Worm (Caenorhabditis elegans): ENCODE results near the gene Y82E9BL.6.
"Not testable (repeated sequence)": the region's sequence is repeated elsewhere in the genome, so short reads cannot be mapped to it uniquely, and the experiment has no call there.

Y82E9BL.6 gene

ce11 chrIII:1345694-1346093, at the start of gene Y82E9BL.6:
Y82E9BL.6 (minus strand) TSS chrIII:1345794.
- TF ChIP-seq W03F9.2 (tag; optimal IDR thresholded peaks at IDR 0.05), result no peak
- TF ChIP-seq him-1 (tag; optimal IDR thresholded peaks at IDR 0.05), result no peak
- TF ChIP-seq dao-5 (tag; optimal IDR thresholded peaks at IDR 0.05), result no peak

DNA sequence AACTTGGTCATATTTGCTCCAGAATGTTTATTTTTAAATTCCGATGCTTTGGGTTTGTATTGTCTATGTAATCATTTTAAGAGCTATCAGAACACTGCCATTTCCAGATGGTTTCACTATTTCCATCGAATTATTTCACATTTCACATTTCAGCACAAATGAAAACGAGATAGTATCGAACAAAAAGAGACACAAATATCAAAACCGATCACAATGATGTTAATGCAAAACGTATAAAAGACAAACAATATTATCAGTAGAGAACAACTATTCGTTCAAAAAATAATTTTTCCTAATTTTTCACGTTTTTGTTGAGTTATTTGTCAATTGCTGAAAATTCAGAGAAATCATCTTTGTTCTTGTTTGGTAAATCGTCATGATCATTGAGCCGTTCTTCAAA, 49.8 kb upstream of the Y82E9BL.6 start:
- TF ChIP-seq him-1 (tag; optimal IDR thresholded peaks at IDR 0.05), result no peak
- no peak for TF ChIP-seq W03F9.2 (tag; optimal IDR thresholded peaks at IDR 0.05)
- TF ChIP-seq dao-5 (tag; optimal IDR thresholded peaks at IDR 0.05), result no peak

- TF ChIP-seq him-1 (tag; optimal IDR thresholded peaks at IDR 0.05), result no peak
- no peak for TF ChIP-seq W03F9.2 (tag; optimal IDR thresholded peaks at IDR 0.05)
- no peak for TF ChIP-seq dao-5 (tag; optimal IDR thresholded peaks at IDR 0.05)
Observed at ce11 chrIII:1392763-1393162, 47.2 kb upstream of the Y82E9BL.6 start.

DNA sequence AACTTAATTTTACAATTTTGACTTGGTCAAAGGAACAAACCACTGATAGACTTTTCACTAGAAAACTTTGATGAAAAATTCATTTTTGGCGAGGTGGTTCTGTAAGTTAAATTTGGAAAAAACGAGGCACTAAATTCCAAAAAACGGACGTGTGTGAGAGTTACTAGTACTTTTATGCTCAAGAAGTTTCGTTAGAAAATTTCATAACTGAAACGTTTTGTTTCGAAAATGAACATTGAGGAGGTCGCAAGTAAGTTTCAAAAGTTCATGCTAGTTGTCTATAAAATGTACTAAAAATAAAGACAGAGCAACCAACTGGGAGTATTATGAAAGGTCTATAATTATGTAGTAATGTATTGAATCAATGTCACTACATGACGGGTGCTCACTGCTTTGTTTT, 46.2 kb upstream of the Y82E9BL.6 start, which contains the start of gene pals-17:
pals-17 (minus strand) TSS at position 101 of the 400 bp plus-strand sequence.
- TF ChIP-seq dao-5 (tag; optimal IDR thresholded peaks at IDR 0.05) (no peak), W03F9.2 (tag; optimal IDR thresholded peaks at IDR 0.05) (no peak), him-1 (tag; optimal IDR thresholded peaks at IDR 0.05) (no peak)

- TF ChIP-seq dao-5 (tag; optimal IDR thresholded peaks at IDR 0.05) (no peak), him-1 (tag; optimal IDR thresholded peaks at IDR 0.05) (no peak), W03F9.2 (tag; optimal IDR thresholded peaks at IDR 0.05) (no peak)
Observed at ce11 chrIII:1389988-1390387, 44.4 kb upstream of the Y82E9BL.6 start.

DNA sequence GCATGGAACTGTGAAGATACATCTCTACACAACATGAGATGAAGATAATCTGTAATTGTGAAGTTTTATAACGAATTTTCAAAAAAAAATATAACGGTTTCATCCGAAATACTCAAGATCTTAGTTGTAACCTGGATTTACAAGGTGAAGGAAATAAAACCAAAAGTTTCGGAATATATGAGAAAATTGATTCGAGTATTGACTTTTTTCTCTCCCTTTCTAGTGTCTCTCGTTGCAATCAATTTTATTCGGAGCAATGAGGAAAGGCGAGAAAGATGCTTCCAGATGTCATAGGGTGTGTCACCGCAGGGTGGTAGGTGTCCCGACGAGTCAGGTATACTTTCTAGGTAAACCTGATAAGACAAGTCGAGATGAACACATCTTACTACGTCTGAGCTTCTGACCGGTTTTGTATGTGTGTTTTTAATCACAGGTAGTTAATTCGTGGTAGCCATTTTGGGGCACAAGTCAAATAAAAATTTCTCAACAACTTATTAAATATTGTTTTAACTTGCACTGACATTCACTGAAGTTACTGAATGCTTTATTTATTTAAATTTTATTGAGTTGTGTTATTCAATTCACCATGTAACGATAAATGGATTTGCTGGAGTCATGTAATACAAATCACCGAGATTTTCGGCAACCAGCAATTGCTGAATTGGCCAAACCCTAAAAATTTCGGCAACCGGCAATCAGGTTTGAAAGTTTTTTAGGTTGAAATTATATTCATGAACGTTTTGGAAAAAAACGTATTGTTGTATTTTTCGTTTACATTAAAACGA, 42.9 kb upstream of the Y82E9BL.6 start, which contains the start of gene pals-20:
pals-20 (minus strand) TSS at position 51 of the 785 bp plus-strand sequence.
- no peak for TF ChIP-seq W03F9.2 (tag; optimal IDR thresholded peaks at IDR 0.05)
- TF ChIP-seq dao-5 (tag; optimal IDR thresholded peaks at IDR 0.05), result no peak
- no peak for TF ChIP-seq him-1 (tag; optimal IDR thresholded peaks at IDR 0.05)

DNA sequence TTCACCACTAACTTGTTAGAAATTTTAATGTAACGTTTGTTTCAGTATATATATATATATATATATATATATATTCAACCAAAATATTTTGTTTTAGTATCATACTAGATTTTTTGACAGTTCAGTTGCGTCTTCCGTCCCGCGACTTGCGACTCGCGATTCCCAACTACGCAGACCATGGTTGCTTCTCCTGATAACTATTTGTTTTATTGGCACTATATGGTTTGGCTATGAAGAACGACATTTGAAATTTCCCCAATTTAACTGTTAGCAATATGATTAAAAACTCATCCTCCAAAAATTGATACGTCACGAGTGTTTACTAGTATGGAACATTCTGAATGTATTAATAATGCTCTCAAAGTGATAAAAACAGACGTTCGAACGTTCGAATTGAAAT, 39.1 kb upstream of the Y82E9BL.6 start:
- TF ChIP-seq W03F9.2 (tag; optimal IDR thresholded peaks at IDR 0.05) (no peak), dao-5 (tag; optimal IDR thresholded peaks at IDR 0.05) (no peak), him-1 (tag; optimal IDR thresholded peaks at IDR 0.05) (no peak)

ce11 chrIII:1384092-1384491, 38.5 kb upstream of the Y82E9BL.6 start, which contains the start of the genes fbxa-138 and Y82E9BR.5:
fbxa-138 (minus strand) TSS chrIII:1384252.
Y82E9BR.5 (plus strand) TSS chrIII:1384370.
- TF ChIP-seq W03F9.2 (tag; optimal IDR thresholded peaks at IDR 0.05), result no peak
- TF ChIP-seq him-1 (tag; optimal IDR thresholded peaks at IDR 0.05), result no peak
- TF ChIP-seq dao-5 (tag; optimal IDR thresholded peaks at IDR 0.05), result no peak

- no peak for TF ChIP-seq him-1 (tag; optimal IDR thresholded peaks at IDR 0.05)
- no peak for TF ChIP-seq W03F9.2 (tag; optimal IDR thresholded peaks at IDR 0.05)
- no peak for TF ChIP-seq dao-5 (tag; optimal IDR thresholded peaks at IDR 0.05)
Observed at ce11 chrIII:1383483-1383882, 37.9 kb upstream of the Y82E9BL.6 start.

DNA sequence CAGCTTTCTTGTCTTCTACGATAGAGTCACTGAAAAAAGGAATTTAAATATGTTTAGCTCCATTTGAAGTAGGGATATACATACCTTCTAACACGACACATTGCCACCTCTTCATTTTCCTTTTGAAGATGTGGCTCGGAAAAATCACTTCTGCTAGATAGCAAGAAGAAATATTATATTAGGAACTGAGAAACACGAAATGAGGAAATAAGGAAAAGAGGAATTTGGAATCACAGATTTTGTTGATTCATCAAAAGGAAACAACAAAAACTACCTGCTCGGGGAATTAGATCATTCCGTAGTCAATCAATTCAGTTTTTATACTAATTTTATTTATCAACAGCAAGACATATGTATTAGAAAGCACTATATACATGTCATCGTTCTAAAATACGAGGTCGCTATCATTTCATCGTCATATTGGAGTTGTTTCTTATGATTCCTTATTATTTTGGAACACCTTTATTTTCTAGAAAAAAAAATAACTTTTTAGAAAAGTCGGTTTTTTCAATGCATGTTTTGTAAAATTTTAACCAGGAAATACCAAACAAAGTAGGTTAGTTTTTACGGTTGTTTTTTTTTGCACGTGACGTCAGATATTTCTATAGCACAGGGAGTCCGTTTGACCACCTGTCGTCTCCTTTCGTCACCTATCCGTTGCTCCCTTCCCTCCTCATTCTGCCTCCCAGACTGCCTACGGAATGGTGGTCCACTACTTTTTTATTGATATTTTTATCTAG, 35.1 kb upstream of the Y82E9BL.6 start, which contains the start of the genes pals-21 and Y82E9BR.6:
pals-21 (minus strand) TSS at position 101 of the 740 bp plus-strand sequence.
Y82E9BR.6 (plus strand) TSS at position 690 of the 740 bp plus-strand sequence.
- TF ChIP-seq dao-5 (tag; optimal IDR thresholded peaks at IDR 0.05) (no peak), him-1 (tag; optimal IDR thresholded peaks at IDR 0.05) (no peak), W03F9.2 (tag; optimal IDR thresholded peaks at IDR 0.05) (no peak)

DNA sequence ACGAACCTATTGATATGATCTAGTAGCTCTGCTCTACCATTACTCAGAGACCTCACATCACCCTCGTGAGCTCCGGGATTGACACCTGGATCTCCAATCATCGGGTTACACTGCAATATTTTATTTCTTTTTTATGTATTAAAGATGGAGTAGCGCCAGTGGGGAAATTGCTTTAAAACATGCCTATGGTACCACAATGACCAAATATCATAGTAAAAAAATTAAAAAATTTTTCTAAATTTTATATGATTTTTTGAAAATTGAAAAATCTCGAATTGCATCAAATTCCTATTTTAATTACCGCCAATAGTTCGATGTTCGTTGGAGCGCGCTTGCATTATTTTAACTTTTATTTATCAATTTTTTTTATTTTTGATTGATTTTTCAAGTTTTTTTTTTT, 32.3 kb upstream of the Y82E9BL.6 start, which contains the start of gene pals-40:
pals-40 (minus strand) TSS at position 101 of the 400 bp plus-strand sequence.
- not testable (repeated sequence) for TF ChIP-seq him-1, W03F9.2, dao-5 (tag; optimal IDR thresholded peaks at IDR 0.05)

DNA sequence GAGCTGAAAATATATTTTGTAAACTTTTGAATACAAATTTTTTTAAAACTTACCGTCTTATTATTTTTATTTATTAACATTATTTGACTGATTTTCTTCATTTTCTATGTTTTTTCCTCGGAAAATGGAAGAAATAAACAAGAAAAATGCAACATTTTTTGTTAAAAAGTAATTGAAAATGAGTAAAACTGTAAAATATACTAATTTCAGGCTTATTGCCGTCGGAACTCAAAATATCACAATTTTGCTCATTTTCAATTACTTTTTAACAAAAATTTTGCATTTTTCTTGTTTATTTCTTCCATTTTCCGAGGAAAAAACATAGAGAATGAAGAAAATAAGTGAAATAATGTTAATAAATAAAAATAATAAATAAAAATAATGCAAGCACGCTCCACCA, 29.9 kb upstream of the Y82E9BL.6 start, which contains the start of gene Y82E9BR.10:
Y82E9BR.10 (minus strand) TSS at position 101 of the 400 bp plus-strand sequence.
- TF ChIP-seq him-1, W03F9.2, dao-5 (tag; optimal IDR thresholded peaks at IDR 0.05): not testable (repeated sequence)

- TF ChIP-seq him-1 (tag; optimal IDR thresholded peaks at IDR 0.05) (no peak), W03F9.2 (tag; optimal IDR thresholded peaks at IDR 0.05) (no peak), dao-5 (tag; optimal IDR thresholded peaks at IDR 0.05) (no peak)
Observed at ce11 chrIII:1374355-1374807, 28.8 kb upstream of the Y82E9BL.6 start, which contains the start of gene Y82E9BR.20. Y82E9BR.20 (plus strand) TSS chrIII:1374405.

All from whole organism, L4/young adult.